Fruit fly (Drosophila melanogaster) S2 (cell line): ENCODE measurements around the gene kumpel.

ENCODE experiments used
- CG8478 ChIP-seq: fragments of >200 bp; optimal IDR thresholded peaks from 2 replicates; lab custom pipeline; 2018
- CTCF ChIP-seq, 2 experiments: fragments of >200 bp; optimal IDR thresholded peaks; 2 replicates each; lab custom pipeline; 2018

kumpel gene

dm6 chr3R:25895522-25895921 is 11.3 kb upstream of the kumpel start, which contains the start of gene Sodq:
TSS of gene Sodq (plus strand) at chr3R:25895822.
- TF ChIP-seq CG8478 (lab: Kevin White, UChicago) (no peak), CTCF (optimal IDR thresholded peaks at IDR 0.05; lab: Kevin White, UChicago) (no peak)

dm6 chr3R:25897176-25897575 is 9.6 kb upstream of the kumpel start, which contains the start of gene Mco3:
TSS of gene Mco3 (plus strand) at chr3R:25897476.
- TF ChIP-seq CG8478 (lab: Kevin White, UChicago) (no peak), CTCF (optimal IDR thresholded peaks at IDR 0.05; lab: Kevin White, UChicago) (no peak)

- TF ChIP-seq CTCF (optimal IDR thresholded peaks at IDR 0.05; lab: Kevin White, UChicago) (no peak), CG8478 (lab: Kevin White, UChicago) (no peak)
These were observed 7.1 kb upstream of the kumpel start, which contains the start of gene CG31091 for dm6 chr3R:25899690-25900089. TSS of gene CG31091 (plus strand) at chr3R:25899903.

- TF ChIP-seq CTCF (optimal IDR thresholded peaks at IDR 0.05; lab: Kevin White, UChicago) = no peak
- no peak for TF ChIP-seq CG8478 (lab: Kevin White, UChicago)
These were observed 4.5 kb upstream of the kumpel start, which contains the start of gene CG31089 for dm6 chr3R:25902343-25902742. TSS of gene CG31089 (plus strand) at chr3R:25902643.

dm6 chr3R:25919912-25920311 is 13.1 kb downstream of the kumpel start:
- no peak for TF ChIP-seq CG8478 (lab: Kevin White, UChicago)
- no peak for TF ChIP-seq CTCF (optimal IDR thresholded peaks at IDR 0.05; lab: Kevin White, UChicago)

dm6 chr3R:25922534-25922933 is 15.7 kb downstream of the kumpel start, which contains the start of gene CG14546:
TSS of gene CG14546 (minus strand) at chr3R:25922634.
- no peak for TF ChIP-seq CTCF (optimal IDR thresholded peaks at IDR 0.05; lab: Kevin White, UChicago)
- no peak for TF ChIP-seq CG8478 (lab: Kevin White, UChicago)

- no peak for TF ChIP-seq CTCF (optimal IDR thresholded peaks at IDR 0.05; lab: Kevin White, UChicago)
- TF ChIP-seq CG8478 (lab: Kevin White, UChicago) = no peak
These were observed 34.5 kb downstream of the kumpel start for dm6 chr3R:25941310-25941709.

dm6 chr3R:25956092-25956491 is 49.3 kb downstream of the kumpel start, which contains the start of gene CCAP-R:
TSS of gene CCAP-R (minus strand) at chr3R:25956270.
- TF ChIP-seq CTCF (optimal IDR thresholded peaks at IDR 0.05; lab: Kevin White, UChicago) (no peak), CG8478 (lab: Kevin White, UChicago) (no peak)

- TF ChIP-seq CG8478 (lab: Kevin White, UChicago) (no peak), CTCF (optimal IDR thresholded peaks at IDR 0.05; lab: Kevin White, UChicago) (no peak)
These were observed 52.2 kb downstream of the kumpel start, which contains the start of gene CG14540 for dm6 chr3R:25958979-25959378. TSS of gene CG14540 (plus strand) at chr3R:25959279.

dm6 chr3R:25961694-25962093 is 54.9 kb downstream of the kumpel start, which contains the start of gene boss:
TSS of gene boss (plus strand) at chr3R:25961994.
- TF ChIP-seq CTCF (optimal IDR thresholded peaks at IDR 0.05; lab: Kevin White, UChicago) (no peak), CG8478 (lab: Kevin White, UChicago) (no peak)

- TF ChIP-seq CG8478 (lab: Kevin White, UChicago) = no peak
- no peak for TF ChIP-seq CTCF (optimal IDR thresholded peaks at IDR 0.05; lab: Kevin White, UChicago)
These were observed 60.1 kb downstream of the kumpel start for dm6 chr3R:25966944-25967343.

dm6 chr3R:25968486-25968885 is 61.7 kb downstream of the kumpel start:
- TF ChIP-seq CTCF (optimal IDR thresholded peaks at IDR 0.05; lab: Kevin White, UChicago) (no peak), CG8478 (lab: Kevin White, UChicago) (no peak)

- TF ChIP-seq CG8478 (lab: Kevin White, UChicago) (no peak), CTCF (optimal IDR thresholded peaks at IDR 0.05; lab: Kevin White, UChicago) (no peak)
These were observed 62.1 kb downstream of the kumpel start for dm6 chr3R:25968915-25969314.

dm6 chr3R:25969780-25970179 is 63.0 kb downstream of the kumpel start, which contains the start of gene fid:
TSS of gene fid (plus strand) at chr3R:25970080.
- TF ChIP-seq CTCF (optimal IDR thresholded peaks at IDR 0.05; lab: Kevin White, UChicago) = no peak
- TF ChIP-seq CG8478 (lab: Kevin White, UChicago) = no peak
